Worm (Caenorhabditis elegans): ENCODE measurements around the gene nsy-7.

ce11 chrIV:8118790-8119189 lies 32.3 kb upstream of the nsy-7 start, which contains the start of gene F42G8.8:
- no peak for TF ChIP-seq dao-5 (tag; optimal IDR thresholded peaks at IDR 0.05)
- no peak for TF ChIP-seq W03F9.2 (tag; optimal IDR thresholded peaks at IDR 0.05)
- TF ChIP-seq him-1 (tag; optimal IDR thresholded peaks at IDR 0.05), result no peak
